Worm (Caenorhabditis elegans): ENCODE results near the gene spe-45.

ce11 chrIV:12359979-12360378 lies 29.9 kb downstream of the spe-45 start:
- TF ChIP-seq hmbx-1 (tag; optimal IDR thresholded peaks at IDR 0.05) = no peak
- no peak for TF ChIP-seq flt-1 (GFP tag; IDR thresholded peaks at IDR 0.05)
- no peak for TF ChIP-seq B0310.2 (tag; optimal IDR thresholded peaks at IDR 0.05)
- no peak for TF ChIP-seq ceh-13 (GFP tag; optimal IDR thresholded peaks at IDR 0.05)
- TF ChIP-seq tbx-37 (GFP tag; conservative IDR thresholded peaks at IDR 0.05) = no peak
- no peak for TF ChIP-seq ets-7 (tag; optimal IDR thresholded peaks at IDR 0.05)
- TF ChIP-seq hmg-4 (GFP tag; optimal IDR thresholded peaks at IDR 0.05) = no peak
- TF ChIP-seq ama-1 (optimal IDR thresholded peaks at IDR 0.05) = no peak
- no peak for TF ChIP-seq scrt-1 (GFP tag; IDR thresholded peaks at IDR 0.05)
- no peak for TF ChIP-seq hnd-1 (tag; optimal IDR thresholded peaks at IDR 0.05)
